Worm (Caenorhabditis elegans): ENCODE data around the gene Y45F10B.9.
"Not testable (repeated sequence)": the region's sequence is repeated elsewhere in the genome, so short reads cannot be mapped to it uniquely, and the experiment has no call there.

Y45F10B.9 gene

ce11 chrIV:13578174-13578573 lies 19.5 kb downstream of the Y45F10B.9 start, which contains the start of gene Y45F10B.8:
Y45F10B.8 (minus strand) TSS chrIV:13578274.
- TF ChIP-seq daf-8 (GFP tag; IDR thresholded peaks at IDR 0.05); lsy-2 (tag; optimal IDR thresholded peaks at IDR 0.05); tag-97 (GFP tag; IDR thresholded peaks at IDR 0.05): not testable (repeated sequence)

ce11 chrIV:13575673-13576072 lies 22.0 kb downstream of the Y45F10B.9 start:
- TF ChIP-seq lin-15B (tag; optimal IDR thresholded peaks at IDR 0.05) = no peak
- no peak for TF ChIP-seq Y48G9A.11 (GFP tag; IDR thresholded peaks at IDR 0.05)
- TF ChIP-seq D1046.2 (GFP tag; IDR thresholded peaks at IDR 0.05) = no peak
- TF ChIP-seq nhr-102 (tag; optimal IDR thresholded peaks at IDR 0.05) = peak; percentile 94
- TF ChIP-seq unc-62 (GFP tag; optimal IDR thresholded peaks at IDR 0.05 in 1 of 2) = peak in 1 of 2 experiments; percentile 76
- TF ChIP-seq unc-62 (tag; optimal IDR thresholded peaks at IDR 0.05) = no peak

- TF ChIP-seq mxl-3 (GFP tag; optimal IDR thresholded peaks at IDR 0.05) (no peak), aha-1 (tag) (peak; percentile 46)
Measured at ce11 chrIV:13574733-13575132, 23.0 kb downstream of the Y45F10B.9 start, which contains the start of gene srd-10. srd-10 (plus strand) TSS chrIV:13575033.

ce11 chrIV:13564284-13564683 lies 33.4 kb downstream of the Y45F10B.9 start:
- TF ChIP-seq fkh-10 (GFP tag; optimal IDR thresholded peaks at IDR 0.05) (peak; percentile 77), dpl-1 (GFP tag; optimal IDR thresholded peaks at IDR 0.05) (no peak), zag-1 (tag; optimal IDR thresholded peaks at IDR 0.05) (no peak)

- TF ChIP-seq saeg-2 (GFP tag; IDR thresholded peaks at IDR 0.05) = no peak
- TF ChIP-seq daf-16 (GFP tag; optimal IDR thresholded peaks at IDR 0.05) = no peak
- TF ChIP-seq daf-16 (tag; optimal IDR thresholded peaks at IDR 0.05) = no peak
- TF ChIP-seq aha-1 (tag) = peak; percentile 47
- TF ChIP-seq ceh-44 (GFP tag; IDR thresholded peaks at IDR 0.05) = no peak
- no peak for TF ChIP-seq mdt-29 (GFP tag; IDR thresholded peaks at IDR 0.05)
- TF ChIP-seq ctbp-1 (GFP tag; IDR thresholded peaks at IDR 0.05) = no peak
- no peak for TF ChIP-seq set-16 (GFP tag; IDR thresholded peaks at IDR 0.05)
- no peak for TF ChIP-seq mxl-3 (GFP tag; optimal IDR thresholded peaks at IDR 0.05)
Measured at ce11 chrIV:13561629-13562028, 36.1 kb downstream of the Y45F10B.9 start, which contains the start of the genes Y45F10B.13 and qui-1. Y45F10B.13 (minus strand) TSS chrIV:13561729. qui-1 (plus strand) TSS chrIV:13561861.

ce11 chrIV:13559020-13559419 lies 38.7 kb downstream of the Y45F10B.9 start:
- TF ChIP-seq nhr-42 (GFP tag; IDR thresholded peaks at IDR 0.05) = no peak
- TF ChIP-seq aly-2 (tag; optimal IDR thresholded peaks at IDR 0.05) = no peak
- TF ChIP-seq ztf-7 (tag; optimal IDR thresholded peaks at IDR 0.05) = no peak
- no peak for TF ChIP-seq nhr-48 (tag; optimal IDR thresholded peaks at IDR 0.05)
- peak; percentile 25 for TF ChIP-seq aha-1 (tag)
- no peak for TF ChIP-seq fos-1 (tag; optimal IDR thresholded peaks at IDR 0.05)
- no peak for TF ChIP-seq skn-1 (tag; optimal IDR thresholded peaks at IDR 0.05)
- no peak for TF ChIP-seq snpc-4 (tag; optimal IDR thresholded peaks at IDR 0.05)
- no peak for TF ChIP-seq Y75B8A.6 (GFP tag; IDR thresholded peaks at IDR 0.05)
- no peak for TF ChIP-seq nhr-77 (tag; optimal IDR thresholded peaks at IDR 0.05)
- no peak for TF ChIP-seq lin-38 (GFP tag; IDR thresholded peaks at IDR 0.05)
- TF ChIP-seq unc-62 (GFP tag; optimal IDR thresholded peaks at IDR 0.05 in 1 of 2) = no peak
- TF ChIP-seq unc-62 (tag; optimal IDR thresholded peaks at IDR 0.05) = no peak
- peak; percentile 60; the same call in 1 of the 2 replicates for TF ChIP-seq set-16 (GFP tag; IDR thresholded peaks at IDR 0.05)

ce11 chrIV:13557393-13557792 lies 40.3 kb downstream of the Y45F10B.9 start:
- TF ChIP-seq nhr-102 (tag; optimal IDR thresholded peaks at IDR 0.05) (no peak), sdz-12 (GFP tag; optimal IDR thresholded peaks at IDR 0.05) (no peak), zip-11 (GFP tag; IDR thresholded peaks at IDR 0.05) (no peak), arid-1 (GFP tag; conservative IDR thresholded peaks at IDR 0.05) (no peak), Y5F2A.4 (GFP tag; optimal IDR thresholded peaks at IDR 0.05) (no peak), lin-1 (GFP tag; IDR thresholded peaks at IDR 0.05) (no peak), mxl-2 (GFP tag; conservative IDR thresholded peaks at IDR 0.05) (no peak), T20F7.1 (GFP tag; optimal IDR thresholded peaks at IDR 0.05) (no peak), snpc-1.2 (GFP tag; IDR thresholded peaks at IDR 0.05) (no peak), ZK337.2 (GFP tag; IDR thresholded peaks at IDR 0.05) (no peak), nhr-48 (tag; optimal IDR thresholded peaks at IDR 0.05) (no peak), spr-3 (GFP tag; optimal IDR thresholded peaks at IDR 0.05) (no peak), mdl-1 (tag; optimal IDR thresholded peaks at IDR 0.05) (no peak), zag-1 (tag; optimal IDR thresholded peaks at IDR 0.05) (no peak), ztf-7 (tag; optimal IDR thresholded peaks at IDR 0.05) (no peak)
